Worm (Caenorhabditis elegans) whole organism, L1 larva: ENCODE measurements around the gene K11H12.3.

Experiments
- lin-35 ChIP-seq, 2 experiments: fragments of 150-350 bp; optimal IDR thresholded peaks; 2 replicates each; lab custom pipeline; 2014; ENCODE audit warnings: missing biosample characterization in 2 of 2, missing genetic modification characterization in 2 of 2, missing genetic modification reagents in 2 of 2
- nhr-12 ChIP-seq: sonication (generic microtip); optimal IDR thresholded peaks from 2 replicates; lab custom pipeline; 2017; ENCODE audit warnings: missing biosample characterization, missing genetic modification characterization
- nhr-77 ChIP-seq: fragments of 150-350 bp; optimal IDR thresholded peaks from 2 replicates; lab custom pipeline; 2014; ENCODE audit warnings: missing biosample characterization, missing genetic modification characterization
- snu-23 ChIP-seq: sonication (generic microtip); optimal IDR thresholded peaks from 2 replicates; lab custom pipeline; 2016; ENCODE audit warnings: missing genetic modification characterization, missing compliant biosample characterization
- sox-4 ChIP-seq: sonication (generic microtip); optimal IDR thresholded peaks from 2 replicates; lab custom pipeline; 2016; ENCODE audit warnings: missing genetic modification characterization, missing compliant biosample characterization
- unc-86 ChIP-seq: sonication (generic microtip); optimal IDR thresholded peaks from 2 replicates; lab custom pipeline; 2016; ENCODE audit warnings: missing genetic modification characterization, missing compliant biosample characterization

DNA sequence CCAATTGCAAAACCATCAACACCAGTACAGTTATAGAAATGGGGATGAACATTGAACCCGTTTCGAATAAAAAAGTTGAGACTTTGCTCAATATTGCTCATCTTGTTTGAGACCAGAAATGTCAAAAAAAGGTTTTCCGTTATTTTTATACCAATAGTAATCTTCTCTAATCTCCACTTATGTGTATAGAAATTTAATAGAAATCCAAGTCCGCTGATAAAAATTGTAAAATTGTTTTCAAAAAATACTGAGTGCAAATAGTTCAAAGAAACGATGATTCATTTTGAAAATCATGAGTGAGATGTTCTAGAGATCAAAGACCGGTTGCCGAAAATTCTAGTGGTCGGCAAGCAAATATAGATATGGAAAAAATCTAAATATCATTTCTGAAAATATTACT, 46.1 kb upstream of the K11H12.3 start, which contains the start of gene Y55F3C.10:
- TF ChIP-seq nhr-12 (tag; lab: Kevin White, UChicago): no peak
- no peak for TF ChIP-seq sox-4 (tag; lab: Kevin White, UChicago)
- no peak for TF ChIP-seq unc-86 (tag; lab: Kevin White, UChicago)
- TF ChIP-seq lin-35 (GFP tag; optimal IDR thresholded peaks at IDR 0.05; lab: Kevin White, UChicago): no peak
- no peak for TF ChIP-seq nhr-77
- no peak for TF ChIP-seq snu-23 (GFP tag; lab: Kevin White, UChicago)
